Fruit fly (Drosophila melanogaster) whole organism, embryonic: ENCODE data around the gene Pink1.

ENCODE experiments used
- CG10147 ChIP-seq: fragments of 200-800 bp; sonication (Bioruptor generic); optimal IDR thresholded peaks from 2 replicates; lab custom pipeline; 2019; ENCODE audit warnings: missing biosample characterization, mild to moderate bottlenecking, missing genetic modification characterization, moderate library complexity
- CG10565 ChIP-seq: fragments of 200-800 bp; sonication (Bioruptor generic); optimal IDR thresholded peaks from 3 replicates; lab custom pipeline; 2016; ENCODE audit warnings: missing biosample characterization, mild to moderate bottlenecking, missing genetic modification characterization
- CG12769 ChIP-seq: fragments of 200-800 bp; sonication (Bioruptor generic); optimal IDR thresholded peaks from 2 replicates; lab custom pipeline; 2019; ENCODE audit warnings: missing biosample characterization, mild to moderate bottlenecking, missing genetic modification characterization, moderate library complexity
- CG1647 ChIP-seq: fragments of 200-800 bp; sonication (Bioruptor generic); optimal IDR thresholded peaks from 3 replicates; lab custom pipeline; 2016; ENCODE audit warnings: missing biosample characterization, missing genetic modification characterization
- CG18476 ChIP-seq: fragments of 200-800 bp; sonication (Bioruptor generic); optimal IDR thresholded peaks from 2 replicates; lab custom pipeline; 2016; ENCODE audit warnings: missing biosample characterization, mild to moderate bottlenecking, missing genetic modification characterization
- CG2712 ChIP-seq: fragments of 200-800 bp; optimal IDR thresholded peaks from 3 replicates; lab custom pipeline; 2019; ENCODE audit warnings: missing biosample characterization, mild to moderate bottlenecking, missing genetic modification characterization, moderate library complexity
- CG4282 ChIP-seq: fragments of 200-800 bp; sonication (Bioruptor generic); optimal IDR thresholded peaks from 2 replicates; lab custom pipeline; 2016; ENCODE audit warnings: missing biosample characterization, missing genetic modification characterization
- CG6854 ChIP-seq: fragments of 200-800 bp; sonication (Bioruptor generic); optimal IDR thresholded peaks from 3 replicates; lab custom pipeline; 2017; ENCODE audit warnings: missing biosample characterization, mild to moderate bottlenecking, missing genetic modification characterization
- Dll ChIP-seq: fragments of 200-800 bp; sonication (Bioruptor generic); IDR thresholded peaks from 4 replicates; pipeline ENCODE4 v1.3.6; 2022; ENCODE audit warnings: missing biosample characterization, missing genetic modification characterization; ENCODE audit not compliant: partially characterized antibody
- Six4 ChIP-seq: fragments of 200-800 bp; sonication (Bioruptor generic); optimal IDR thresholded peaks from 2 replicates; lab custom pipeline; 2016; ENCODE audit warnings: missing biosample characterization, missing genetic modification characterization
- emc ChIP-seq: fragments of 200-800 bp; sonication (Bioruptor generic); optimal IDR thresholded peaks from 2 replicates; lab custom pipeline; 2016; ENCODE audit warnings: missing biosample characterization, missing genetic modification characterization
- lov ChIP-seq, 2 experiments: fragments of 200-800 bp in 1 of 2; fragments of >200 bp in 1 of 2; sonication (Bioruptor generic) in 1 of 2; IDR thresholded peaks in 1 of 2; optimal IDR thresholded peaks in 1 of 2; 2 replicates in 1 of 2; 3 replicates in 1 of 2; pipeline versions ENCODE4 v1.3.6 to Lab custom; 2017 to 2022; ENCODE audit warnings: missing biosample characterization in 1 of 2, missing genetic modification characterization in 1 of 2
- ranshi ChIP-seq: fragments of 200-800 bp; sonication (Bioruptor generic); IDR thresholded peaks from 2 replicates; pipeline ENCODE4 v1.3.6; 2022; ENCODE audit warnings: missing biosample characterization, missing genetic modification characterization
- vfl ChIP-seq: fragments of 200-800 bp; sonication (Bioruptor generic); optimal IDR thresholded peaks from 2 replicates; lab custom pipeline; 2016; ENCODE audit warnings: missing biosample characterization, missing genetic modification characterization

dm6 chrX:6641602-6642001 lies 42.0 kb upstream of the Pink1 start:
- TF ChIP-seq CG1647 (GFP tag; lab: Kevin White, UChicago) (no peak), vfl (no peak), emc (GFP tag; lab: Kevin White, UChicago) (no peak), Dll (no peak), Six4 (no peak), CG10565 (no peak), CG6854 (GFP tag; lab: Kevin White, UChicago) (no peak), ranshi (GFP tag; lab: Robert Waterston, UW) (no peak), CG12769 (tag; lab: Kevin White, UChicago) (no peak), CG2712 (tag; lab: Kevin White, UChicago) (no peak), CG10147 (GFP tag; lab: Kevin White, UChicago) (no peak), CG4282 (GFP tag; lab: Kevin White, UChicago) (no peak), CG18476 (GFP tag; lab: Kevin White, UChicago) (no peak), lov (optimal IDR thresholded peaks at IDR 0.05; lab: Kevin White, UChicago) (no peak), lov (GFP tag; IDR thresholded peaks at IDR 0.05; lab: Robert Waterston, UW) (no peak)
